Fruit fly (Drosophila melanogaster): ENCODE data around the gene numb.

numb gene

DNA sequence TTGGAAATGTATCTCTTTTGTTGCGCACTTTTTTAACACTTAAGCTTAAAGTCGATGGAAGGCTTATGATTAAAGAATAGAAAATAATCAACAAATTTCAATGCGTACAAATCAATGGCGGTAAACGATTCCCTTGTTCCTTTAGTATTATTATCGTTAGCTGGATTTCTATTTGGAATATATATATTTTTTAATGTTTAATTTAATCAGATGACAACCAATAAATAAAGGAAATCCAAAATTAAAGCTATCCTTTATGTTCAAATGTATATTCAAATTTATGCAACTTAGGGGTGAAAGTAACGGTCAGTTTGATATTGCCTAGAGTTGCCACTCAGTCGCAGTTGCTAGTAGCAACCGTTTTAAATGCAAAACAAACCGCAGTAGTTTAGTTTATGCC, 2.2 kb upstream of the numb start, which contains the start of gene CG3769:
TSS of gene CG3769 (plus strand) at position 301 of the 400 bp plus-strand sequence.
- no peak for TF ChIP-seq Sp1 (GFP tag; optimal IDR thresholded peaks at IDR 0.05)
- no peak for TF ChIP-seq pan (optimal IDR thresholded peaks at IDR 0.05)
- TF ChIP-seq dl (GFP tag; optimal IDR thresholded peaks at IDR 0.05; ENCODE audit: insufficient read depth in 1 of 2, partially characterized antibody in 2 of 2) = no peak
- no peak for TF ChIP-seq Vsx2 (GFP tag; optimal IDR thresholded peaks at IDR 0.05; ENCODE audit: partially characterized antibody)

DNA sequence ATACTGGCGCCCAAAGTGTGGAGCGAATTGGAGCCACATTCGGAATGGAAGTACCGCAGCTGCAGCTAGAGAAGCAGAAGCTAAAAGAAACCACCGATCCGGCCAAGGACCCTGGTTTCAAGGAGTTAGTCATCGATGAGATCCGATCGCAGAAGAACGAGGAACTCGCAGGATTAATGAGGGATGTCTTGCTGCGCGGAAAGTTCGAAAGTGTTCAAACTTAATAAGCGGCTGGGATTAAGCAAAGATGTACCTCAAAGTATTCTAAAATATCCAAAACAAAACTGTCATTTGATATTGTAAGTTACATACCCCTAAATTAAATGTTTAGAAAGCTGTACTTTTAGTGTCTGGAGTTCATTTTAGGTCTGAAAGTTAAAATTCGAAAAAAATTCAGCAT, 765 bp upstream of the numb start, which contains the start of gene RpS28-like:
TSS of gene RpS28-like (plus strand) at position 301 of the 400 bp plus-strand sequence.
- TF ChIP-seq OdsH (GFP tag; optimal IDR thresholded peaks at IDR 0.05) = no peak
- TF ChIP-seq tai (GFP tag; optimal IDR thresholded peaks at IDR 0.05) = no peak
- no peak for TF ChIP-seq CG9705 (GFP tag; optimal IDR thresholded peaks at IDR 0.05)
- TF ChIP-seq lola (GFP tag; optimal IDR thresholded peaks at IDR 0.05) = no peak
- TF ChIP-seq Hr83 (GFP tag; optimal IDR thresholded peaks at IDR 0.05; ENCODE audit: poor library complexity, severe bottlenecking) = no peak
- TF ChIP-seq h (GFP tag; optimal IDR thresholded peaks at IDR 0.05) = no peak
- no peak for TF ChIP-seq Myc (optimal IDR thresholded peaks at IDR 0.05)
- no peak for TF ChIP-seq N (GFP tag; optimal IDR thresholded peaks at IDR 0.05)
- TF ChIP-seq foxo (GFP tag; optimal IDR thresholded peaks at IDR 0.05) = no peak
- TF ChIP-seq HLH106 (tag; optimal IDR thresholded peaks at IDR 0.05) = no peak

DNA sequence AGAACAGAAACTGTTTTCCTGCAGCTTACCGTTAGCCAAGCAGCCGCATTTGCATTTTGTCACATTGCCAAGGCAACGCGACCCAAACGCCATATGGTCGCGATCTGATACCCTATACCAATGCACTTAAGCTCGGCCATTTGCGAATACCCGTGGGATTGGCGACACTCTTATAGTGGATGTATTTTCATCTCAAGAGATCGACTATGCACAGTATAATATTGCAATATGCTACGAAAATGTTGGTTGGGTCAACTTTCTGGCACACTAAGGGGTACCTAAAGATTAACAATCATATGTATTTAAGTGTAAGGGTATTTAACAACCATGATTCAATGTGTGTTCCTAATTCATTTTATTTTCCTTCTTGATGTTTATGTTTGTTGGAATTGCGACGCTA, 958 bp downstream of the numb start:
- TF ChIP-seq CrebA (GFP tag; optimal IDR thresholded peaks at IDR 0.05; ENCODE audit: borderline replicate concordance) = no peak
- TF ChIP-seq Dif (GFP tag; optimal IDR thresholded peaks at IDR 0.05; ENCODE audit: partially characterized antibody) = no peak
- TF ChIP-seq psq (GFP tag; optimal IDR thresholded peaks at IDR 0.05) = peak; percentile 37
- no peak for TF ChIP-seq Myc (optimal IDR thresholded peaks at IDR 0.05)
- TF ChIP-seq HLH106 (tag; optimal IDR thresholded peaks at IDR 0.05) = peak; percentile 60
- no peak for TF ChIP-seq jim (GFP tag; optimal IDR thresholded peaks at IDR 0.05)
- TF ChIP-seq fru (GFP tag; optimal IDR thresholded peaks at IDR 0.05) = peak; percentile 67
- TF ChIP-seq Rel (GFP tag; optimal IDR thresholded peaks at IDR 0.05) = no peak
- no peak for TF ChIP-seq Rel (tag; optimal IDR thresholded peaks at IDR 0.05)
- no peak for TF ChIP-seq Mio (GFP tag; optimal IDR thresholded peaks at IDR 0.05)
- TF ChIP-seq GATAd (GFP tag; optimal IDR thresholded peaks at IDR 0.05) = no peak
- peak; percentile 9 for TF ChIP-seq ey (GFP tag; optimal IDR thresholded peaks at IDR 0.05)
- peak; percentile 16 for TF ChIP-seq CG32264 (GFP tag; optimal IDR thresholded peaks at IDR 0.05)
- peak; percentile 81 for TF ChIP-seq h (GFP tag; optimal IDR thresholded peaks at IDR 0.05)
- TF ChIP-seq Hr83 (GFP tag; optimal IDR thresholded peaks at IDR 0.05; ENCODE audit: poor library complexity, severe bottlenecking) = no peak
- no peak for TF ChIP-seq Jra (GFP tag; optimal IDR thresholded peaks at IDR 0.05)
- peak; percentile 47 for TF ChIP-seq OdsH (GFP tag; optimal IDR thresholded peaks at IDR 0.05)
- TF ChIP-seq sv (GFP tag; optimal IDR thresholded peaks at IDR 0.05) = no peak
- TF ChIP-seq N (GFP tag; optimal IDR thresholded peaks at IDR 0.05) = no peak
- peak; percentile 59 for TF ChIP-seq Hnf4 (GFP tag; optimal IDR thresholded peaks at IDR 0.05)
- TF ChIP-seq Vsx2 (GFP tag; optimal IDR thresholded peaks at IDR 0.05; ENCODE audit: partially characterized antibody) = no peak
- TF ChIP-seq tai (GFP tag; optimal IDR thresholded peaks at IDR 0.05) = no peak
- TF ChIP-seq Sp1 (GFP tag; optimal IDR thresholded peaks at IDR 0.05) = peak; percentile 30
- TF ChIP-seq woc (GFP tag; optimal IDR thresholded peaks at IDR 0.05) = peak; percentile 80
- TF ChIP-seq CG9705 (GFP tag; optimal IDR thresholded peaks at IDR 0.05) = no peak
- TF ChIP-seq brk (GFP tag; optimal IDR thresholded peaks at IDR 0.05) = no peak
- TF ChIP-seq pan (optimal IDR thresholded peaks at IDR 0.05) = no peak
- peak; percentile 39 for TF ChIP-seq dmrt93B (GFP tag; optimal IDR thresholded peaks at IDR 0.05)
- no peak for TF ChIP-seq usp (GFP tag; optimal IDR thresholded peaks at IDR 0.05)
- peak; percentile 71 for TF ChIP-seq br (GFP tag; optimal IDR thresholded peaks at IDR 0.05)
- no peak for TF ChIP-seq sage (GFP tag; optimal IDR thresholded peaks at IDR 0.05)
- peak in 1 of 2 experiments; percentile 51 for TF ChIP-seq foxo (GFP tag; optimal IDR thresholded peaks at IDR 0.05)
- TF ChIP-seq dsf (GFP tag; optimal IDR thresholded peaks at IDR 0.05; ENCODE audit: borderline replicate concordance) = no peak
- no peak for TF ChIP-seq Dfd (GFP tag; optimal IDR thresholded peaks at IDR 0.05)
- TF ChIP-seq dl (GFP tag; optimal IDR thresholded peaks at IDR 0.05; ENCODE audit: insufficient read depth in 1 of 2, partially characterized antibody in 2 of 2) = no peak
- TF ChIP-seq Hr78 (GFP tag; optimal IDR thresholded peaks at IDR 0.05) = no peak
- TF ChIP-seq Abd-B (GFP tag; optimal IDR thresholded peaks at IDR 0.05) = no peak
- TF ChIP-seq lola (GFP tag; optimal IDR thresholded peaks at IDR 0.05) = no peak
- TF ChIP-seq rgr (GFP tag; optimal IDR thresholded peaks at IDR 0.05) = peak; percentile 71
